Worm (Caenorhabditis elegans) whole organism, dauer: Measurements from ENCODE around the gene F49H12.3.

Experiments
- unc-62 ChIP-seq: sonication (generic microtip); optimal IDR thresholded peaks from 2 replicates; lab custom pipeline; 2017; ENCODE audit warnings: missing biosample characterization, missing genetic modification reagents, missing genetic modification characterization

Gene F49H12.3

DNA sequence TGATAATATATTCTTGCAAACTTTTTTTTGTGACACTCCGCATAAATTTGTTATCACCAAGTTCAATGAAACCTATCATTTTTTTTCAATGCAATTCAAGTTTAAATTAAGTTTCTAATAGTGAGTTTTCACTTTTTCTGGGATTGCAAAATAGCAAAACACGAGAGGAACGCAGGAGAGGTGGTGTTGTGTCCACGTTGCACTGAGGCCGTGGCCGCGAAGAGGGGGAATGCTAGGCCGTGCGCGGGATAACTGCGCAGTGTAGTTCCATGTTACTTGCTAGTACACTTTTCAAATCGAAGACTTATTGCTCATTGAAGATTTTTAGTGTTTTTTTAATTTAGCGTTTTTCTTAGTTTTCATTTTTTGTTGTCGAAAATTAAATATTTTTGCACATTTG, 24.0 kb downstream of the F49H12.3 start:
- TF ChIP-seq unc-62 (GFP tag; lab: Kevin White, UChicago): no peak

DNA sequence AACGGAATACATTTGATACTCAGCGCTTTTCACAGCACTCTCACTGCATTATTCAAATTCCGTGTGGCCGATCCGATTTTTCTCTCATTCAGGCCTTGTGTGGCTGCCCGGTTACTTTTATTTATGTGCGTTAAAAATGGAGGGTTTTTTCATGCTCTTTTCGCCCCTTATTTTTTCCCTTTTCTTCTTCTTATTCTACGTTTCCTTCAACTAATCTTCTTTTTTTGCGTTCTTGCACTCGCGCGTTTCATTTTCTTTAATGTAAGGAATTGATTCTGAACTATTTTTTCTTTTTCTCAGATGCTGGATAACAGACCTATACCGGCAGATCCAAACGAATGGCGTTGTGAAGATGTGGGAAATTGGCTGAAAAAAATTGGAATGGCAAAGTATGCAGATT, 24.5 kb downstream of the F49H12.3 start, which contains the start of gene F53B1.2:
Gene F53B1.2, plus strand, starts transcription at position 301 of the 400 bp plus-strand sequence.
- no peak for TF ChIP-seq unc-62 (GFP tag; lab: Kevin White, UChicago)

DNA sequence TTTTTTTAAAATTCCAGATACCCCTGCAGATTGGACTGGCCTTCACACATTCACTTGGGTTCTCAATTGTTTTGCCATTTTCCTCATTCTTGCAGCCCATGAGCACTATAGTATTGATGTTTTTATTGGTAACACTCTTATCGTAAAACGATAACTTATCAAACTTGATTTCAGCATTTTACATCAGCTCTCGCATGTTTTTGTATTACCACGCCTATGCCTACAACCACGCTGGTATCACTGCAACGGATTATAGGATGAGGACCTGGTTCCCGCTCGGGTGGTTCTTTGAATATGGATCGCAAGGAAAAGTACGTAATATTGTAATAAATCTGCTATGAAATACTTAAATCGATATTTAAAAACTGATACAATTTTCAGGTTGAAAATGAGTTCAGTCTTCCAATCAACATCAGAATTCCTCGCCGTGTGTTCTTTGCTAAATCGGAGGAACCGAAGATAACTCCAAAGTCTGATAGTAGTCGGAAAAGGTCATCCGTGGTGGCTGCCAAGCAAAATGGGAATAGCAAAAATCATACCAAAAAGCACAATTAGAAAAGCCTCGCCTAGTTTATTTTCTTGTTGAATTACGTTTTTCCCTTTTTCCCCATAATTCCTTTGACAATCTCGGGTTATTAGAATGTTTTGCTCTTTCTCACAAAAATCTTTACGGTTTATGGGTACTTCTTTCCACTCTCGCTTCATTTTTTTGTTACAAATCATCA, 26.6 kb downstream of the F49H12.3 start:
- TF ChIP-seq unc-62 (GFP tag; lab: Kevin White, UChicago): no peak

DNA sequence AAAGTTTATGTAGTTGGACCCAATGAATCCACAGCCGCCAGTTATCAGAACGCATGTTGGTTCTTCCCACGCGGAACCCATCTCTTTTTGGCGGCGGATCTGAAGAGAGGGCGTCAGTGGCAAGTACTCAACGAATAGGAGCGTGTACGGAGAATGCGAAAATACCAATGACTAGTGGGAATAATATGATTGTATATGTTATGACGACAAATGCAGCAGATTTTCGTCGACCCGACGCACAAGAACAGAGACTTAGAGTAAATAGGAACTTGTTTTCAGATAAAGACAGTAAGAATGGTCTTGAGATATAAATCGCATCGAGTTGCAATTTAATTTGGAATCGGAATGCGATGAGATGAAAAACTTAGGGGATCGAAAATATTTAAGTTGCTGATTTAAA, 28.8 kb downstream of the F49H12.3 start, which contains the start of gene bus-5:
Gene bus-5, minus strand, starts transcription at position 101 of the 400 bp plus-strand sequence.
- TF ChIP-seq unc-62 (GFP tag; lab: Kevin White, UChicago): no peak

DNA sequence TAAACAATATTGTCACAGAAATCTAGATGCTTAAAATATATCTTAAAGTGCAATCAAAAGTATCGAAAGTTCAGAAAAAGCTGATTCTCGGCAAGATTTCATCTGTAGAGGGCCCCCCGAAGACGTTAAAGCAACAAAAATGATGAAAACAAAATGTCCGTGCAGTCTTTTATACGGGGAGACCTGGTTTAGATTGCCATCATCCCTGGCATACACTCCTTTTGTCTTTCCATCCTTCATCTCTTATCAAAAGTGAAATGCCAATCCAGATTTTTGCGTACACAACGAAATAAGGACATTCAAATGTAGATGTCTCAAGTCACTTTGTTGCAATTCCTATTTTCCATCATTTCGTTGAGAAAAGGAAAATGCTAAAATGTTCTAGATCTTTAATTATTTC, 30.0 kb downstream of the F49H12.3 start:
- no peak for TF ChIP-seq unc-62 (GFP tag; lab: Kevin White, UChicago)

DNA sequence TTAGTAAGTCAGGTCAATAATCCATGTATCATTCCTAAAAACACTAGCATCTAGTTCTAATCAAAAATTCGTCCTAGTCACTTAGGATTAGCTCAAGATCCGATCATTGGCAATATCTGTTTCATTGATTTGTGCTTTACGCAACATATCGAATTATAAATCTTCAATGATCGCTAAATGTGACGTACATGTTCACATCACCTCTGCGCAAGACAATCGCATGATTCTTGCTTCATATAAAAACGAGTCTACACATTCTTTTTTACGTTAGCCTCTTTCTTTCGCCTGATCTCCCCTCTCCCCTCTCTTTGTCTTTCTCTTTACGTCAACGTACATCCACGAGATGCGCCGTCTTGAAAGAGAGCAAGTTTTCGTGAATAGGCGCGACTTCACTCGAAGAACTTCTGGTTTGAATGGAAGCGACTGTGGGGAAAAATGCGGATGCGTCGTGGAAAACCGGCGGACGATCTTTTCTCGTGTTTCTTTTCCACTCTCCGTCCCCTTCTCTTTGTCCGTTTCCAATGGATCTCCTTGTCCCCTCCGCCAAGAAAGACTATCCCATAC, 32.2 kb downstream of the F49H12.3 start:
- TF ChIP-seq unc-62 (GFP tag; lab: Kevin White, UChicago): no peak

DNA sequence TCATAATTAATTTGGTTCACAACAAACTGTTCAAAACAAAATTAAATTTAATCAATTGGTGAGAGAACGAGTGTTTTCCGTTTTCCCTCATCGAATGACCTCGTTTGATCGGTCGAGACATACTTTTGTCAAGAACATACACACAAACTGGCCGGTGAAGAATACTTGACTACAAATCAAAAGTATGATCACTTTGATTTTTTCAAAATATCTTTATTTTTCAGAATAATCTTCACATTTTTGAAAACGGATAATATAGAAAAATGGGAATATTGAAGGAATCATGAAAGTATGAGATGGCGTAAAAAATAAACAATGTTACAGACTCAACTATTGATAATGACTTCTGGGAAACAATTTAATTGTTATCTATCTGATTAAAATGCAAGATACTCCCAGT, 34.0 kb downstream of the F49H12.3 start, which contains the start of gene swip-10:
Gene swip-10, minus strand, starts transcription at position 101 of the 400 bp plus-strand sequence.
- no peak for TF ChIP-seq unc-62 (GFP tag; lab: Kevin White, UChicago)

DNA sequence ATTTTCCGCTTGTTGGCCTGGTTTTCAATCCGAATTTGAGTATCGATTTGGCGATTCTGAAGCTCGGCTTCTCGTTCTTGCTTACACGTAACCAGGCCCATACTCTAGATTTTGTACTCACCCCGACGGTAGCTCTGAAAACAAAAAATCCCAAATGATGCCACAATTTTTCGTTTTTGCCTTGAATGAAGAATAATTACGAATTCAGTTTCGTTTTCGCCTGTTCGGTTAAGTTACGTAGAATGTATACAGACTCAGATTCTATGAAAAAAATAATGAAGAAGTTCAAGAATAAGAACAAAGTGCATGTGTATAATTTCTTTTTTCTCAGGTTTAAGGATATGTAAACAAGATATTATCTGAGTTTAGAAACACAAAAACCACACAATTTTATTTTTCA, 36.8 kb downstream of the F49H12.3 start, which contains the start of gene gpa-5:
Gene gpa-5, minus strand, starts transcription at position 101 of the 400 bp plus-strand sequence.
- no peak for TF ChIP-seq unc-62 (GFP tag; lab: Kevin White, UChicago)

DNA sequence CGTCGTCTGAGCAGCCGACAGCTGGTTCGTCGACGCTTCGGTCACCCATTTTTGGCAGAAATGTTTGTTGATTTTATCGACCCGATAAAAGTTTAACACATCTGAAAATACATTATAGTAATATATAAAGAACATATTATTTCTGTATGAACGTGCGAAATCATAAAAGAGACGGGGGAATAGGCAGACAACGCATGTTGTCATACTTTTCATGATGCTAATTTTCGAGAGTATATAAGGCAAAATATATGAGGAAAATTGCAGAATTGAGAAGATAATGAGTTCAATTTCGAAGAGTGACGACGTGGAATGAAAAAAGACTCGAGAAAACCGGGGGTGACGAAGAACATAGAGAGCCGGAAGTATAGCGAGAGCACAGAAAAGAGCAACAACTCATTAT, 46.0 kb downstream of the F49H12.3 start, which contains the start of gene F53B1.8:
Gene F53B1.8, minus strand, starts transcription at position 101 of the 400 bp plus-strand sequence.
- TF ChIP-seq unc-62 (GFP tag; lab: Kevin White, UChicago): no peak

DNA sequence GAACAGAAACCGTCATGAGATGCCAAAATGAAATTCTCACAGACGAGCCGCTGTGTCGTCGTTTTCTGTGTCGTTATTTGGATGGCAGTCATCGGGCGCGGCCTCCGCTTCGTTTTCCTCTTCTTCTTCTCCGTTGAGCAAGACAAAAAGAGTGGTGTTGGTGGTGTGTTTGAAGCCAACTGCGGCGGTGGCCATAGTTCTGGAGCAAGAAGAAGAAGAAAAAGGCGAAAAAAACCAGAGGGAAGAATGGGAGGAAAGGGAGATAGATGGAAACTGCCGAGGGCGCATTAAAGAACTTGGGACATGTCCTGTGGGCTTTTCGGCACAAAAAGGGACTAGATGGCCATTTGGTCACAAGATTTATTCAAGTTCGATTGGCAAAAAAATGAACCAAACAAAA, 47.5 kb downstream of the F49H12.3 start, which contains the start of gene F53B1.9:
Gene F53B1.9, minus strand, starts transcription at position 195 of the 400 bp plus-strand sequence.
- no peak for TF ChIP-seq unc-62 (GFP tag; lab: Kevin White, UChicago)
